Fruit fly (Drosophila melanogaster) S2 (cell line): ENCODE data around the gene CG43059.

Experiments
- CG8478 ChIP-seq: fragments of >200 bp; optimal IDR thresholded peaks from 2 replicates; lab custom pipeline; 2018
- CTCF ChIP-seq, 2 experiments: fragments of >200 bp; optimal IDR thresholded peaks; 2 replicates each; lab custom pipeline; 2018

CG43059 gene

dm6 chr3L:8299224-8300130 is 19.3 kb downstream of the CG43059 start, which contains the start of the genes Arl5 and CG13671:
TSS of gene Arl5 (minus strand) at chr3L:8299839.
TSS of gene CG13671 (plus strand) at chr3L:8300064.
- TF ChIP-seq CG8478 (no peak), CTCF (optimal IDR thresholded peaks at IDR 0.05; lab: Kevin White, UChicago) (no peak)

- no peak for TF ChIP-seq CTCF (optimal IDR thresholded peaks at IDR 0.05; lab: Kevin White, UChicago)
- no peak for TF ChIP-seq CG8478
Observed at dm6 chr3L:8297488-8297887, 21.3 kb downstream of the CG43059 start.

- no peak for TF ChIP-seq CTCF (optimal IDR thresholded peaks at IDR 0.05; lab: Kevin White, UChicago)
Observed at dm6 chr3L:8296941-8297340, 21.8 kb downstream of the CG43059 start, which contains the start of gene Rab19. TSS of gene Rab19 (plus strand) at chr3L:8297018.

- TF ChIP-seq CTCF (optimal IDR thresholded peaks at IDR 0.05; lab: Kevin White, UChicago) (no peak), CG8478 (no peak)
Observed at dm6 chr3L:8295227-8295626, 23.5 kb downstream of the CG43059 start, which contains the start of gene CG7201. TSS of gene CG7201 (minus strand) at chr3L:8295327.

DNA sequence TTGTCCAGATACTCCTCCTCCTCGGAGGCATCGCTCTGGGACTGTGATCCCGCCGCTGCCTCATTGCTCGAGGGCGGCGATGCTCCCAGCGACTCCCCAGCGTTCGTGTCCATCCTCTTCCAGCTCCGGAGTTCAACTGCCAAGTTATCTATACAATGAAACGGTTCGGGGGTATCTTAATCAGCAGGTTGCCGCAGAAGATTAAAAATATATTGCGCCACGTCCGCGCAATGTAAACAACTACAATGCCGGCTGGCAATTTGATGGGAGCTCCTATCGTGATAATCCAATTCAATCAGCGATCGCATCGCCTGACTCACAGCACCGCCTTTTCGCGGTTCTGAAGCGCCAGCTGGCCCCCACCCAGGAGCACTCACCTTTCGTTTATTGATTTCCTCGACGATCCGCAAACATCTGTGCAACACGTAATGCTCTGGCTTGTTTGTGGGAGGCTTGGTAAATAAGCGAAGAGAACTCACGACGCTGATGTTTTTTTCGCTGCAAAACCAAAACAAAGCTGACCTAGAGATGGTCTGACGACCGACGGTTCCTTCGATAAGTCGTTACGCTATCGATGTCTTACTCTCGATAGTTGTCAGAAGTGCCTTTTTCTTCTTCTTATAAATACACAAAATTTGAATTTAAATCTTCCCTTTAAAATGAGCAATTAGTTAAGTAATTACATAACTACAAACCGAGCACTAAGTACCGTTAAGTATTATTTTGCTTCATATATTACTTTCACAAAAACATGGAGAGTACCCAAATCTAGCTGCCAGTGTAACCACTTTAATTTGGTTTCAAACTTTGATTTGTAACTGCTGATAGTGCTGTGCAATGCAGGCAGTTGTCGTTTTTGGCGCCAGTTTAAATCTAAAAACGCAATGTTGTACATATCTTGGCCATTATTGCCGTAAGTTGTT is 29.2 kb downstream of the CG43059 start, which contains the start of gene cert:
Gene cert, minus strand, starts transcription at position 535 of the 923 bp plus-strand sequence.
- TF ChIP-seq CG8478 (no peak), CTCF (optimal IDR thresholded peaks at IDR 0.05; lab: Kevin White, UChicago) (no peak)

dm6 chr3L:8288396-8288795 is 30.4 kb downstream of the CG43059 start:
- TF ChIP-seq CTCF (optimal IDR thresholded peaks at IDR 0.05; lab: Kevin White, UChicago) (no peak), CG8478 (no peak)

DNA sequence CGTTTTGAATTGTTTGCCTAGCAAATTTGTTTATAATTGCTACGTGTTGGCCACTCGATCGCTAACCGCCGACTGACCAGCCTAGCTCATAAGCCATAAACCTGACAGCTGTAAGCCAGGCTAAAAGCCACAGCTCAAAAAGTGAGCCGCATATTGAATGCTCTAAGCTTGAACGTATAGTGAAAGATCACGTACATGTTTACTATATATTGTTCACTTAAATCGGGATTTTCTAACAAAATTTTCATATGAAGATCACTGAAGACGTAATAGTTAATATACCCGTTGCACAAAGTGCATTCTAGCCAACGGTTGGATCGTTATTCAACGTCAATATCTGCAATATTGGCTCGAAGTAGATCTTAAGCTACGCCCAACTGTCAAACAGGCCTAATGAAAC is 32.4 kb downstream of the CG43059 start:
- no peak for TF ChIP-seq CTCF (optimal IDR thresholded peaks at IDR 0.05; lab: Kevin White, UChicago)
- no peak for TF ChIP-seq CG8478

- TF ChIP-seq CG8478 (no peak), CTCF (optimal IDR thresholded peaks at IDR 0.05; lab: Kevin White, UChicago) (no peak)
Observed at dm6 chr3L:8285773-8286172, 33.0 kb downstream of the CG43059 start.

dm6 chr3L:8285291-8285690 is 33.5 kb downstream of the CG43059 start:
- TF ChIP-seq CG8478 (no peak), CTCF (optimal IDR thresholded peaks at IDR 0.05; lab: Kevin White, UChicago) (no peak)

DNA sequence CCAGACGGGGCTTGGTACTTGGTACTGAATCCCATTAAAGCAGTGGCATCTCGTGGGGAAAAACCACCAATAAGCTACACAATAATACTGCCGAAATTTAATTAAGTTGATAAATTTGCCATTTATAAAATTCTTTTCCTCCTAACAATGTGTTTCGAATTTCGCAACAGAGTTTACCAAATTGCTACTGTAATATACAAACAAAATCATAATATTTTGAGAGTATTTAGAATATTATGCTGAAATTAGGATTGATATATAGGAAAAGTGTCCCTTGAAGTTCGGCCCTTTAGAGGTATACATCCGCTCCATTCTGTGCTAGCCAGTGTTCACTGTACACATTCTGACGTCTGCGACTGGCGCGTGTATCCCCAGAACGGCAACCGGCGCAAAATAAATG is 34.1 kb downstream of the CG43059 start:
- TF ChIP-seq CTCF (optimal IDR thresholded peaks at IDR 0.05; lab: Kevin White, UChicago) (no peak), CG8478 (no peak)
